Worm (Caenorhabditis elegans): ENCODE measurements around the gene ssl-1.

Gene ssl-1

ce11 chrIII:12714266-12714665, at the start of gene ssl-1:
Gene ssl-1 (plus strand): TSS chrIII:12714566.
- no peak for TF ChIP-seq gei-17 (GFP tag; optimal IDR thresholded peaks at IDR 0.05)
- no peak for TF ChIP-seq ztf-22 (GFP tag; optimal IDR thresholded peaks at IDR 0.05)
- TF ChIP-seq nhr-90 (tag; optimal IDR thresholded peaks at IDR 0.05): no peak
- no peak for TF ChIP-seq D2030.7 (GFP tag; IDR thresholded peaks at IDR 0.05)
- no peak for TF ChIP-seq dpl-1 (GFP tag; optimal IDR thresholded peaks at IDR 0.05)
- no peak for TF ChIP-seq Y53F4B.3 (GFP tag; IDR thresholded peaks at IDR 0.05)
- TF ChIP-seq F49E8.2 (tag; optimal IDR thresholded peaks at IDR 0.05; ENCODE audit: insufficient read depth): no peak
- no peak for TF ChIP-seq ceh-79 (tag; optimal IDR thresholded peaks at IDR 0.05)
- TF ChIP-seq ccch-3 (GFP tag; optimal IDR thresholded peaks at IDR 0.05): no peak

DNA sequence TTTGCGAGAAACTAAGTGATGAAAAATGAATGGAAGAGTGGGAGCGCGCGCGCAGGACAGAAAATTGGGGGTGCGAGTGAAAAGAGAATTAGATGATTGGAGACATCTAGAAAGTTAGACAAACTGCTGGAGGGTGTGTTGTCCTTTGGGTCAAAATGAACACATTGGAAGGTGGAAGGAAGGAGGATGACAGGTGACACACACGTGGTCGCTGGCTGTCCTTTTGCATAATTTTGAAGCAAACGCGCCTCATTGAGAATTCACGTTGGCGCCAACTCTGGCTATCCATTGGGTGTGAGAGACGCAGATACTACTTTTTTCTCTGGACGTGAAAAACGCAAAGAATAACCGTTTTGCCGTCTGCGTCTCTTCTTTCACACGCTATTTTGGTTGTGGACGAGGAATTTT, 48.9 kb upstream of the ssl-1 start:
- TF ChIP-seq mcd-1 (GFP tag; IDR thresholded peaks at IDR 0.05): peak; percentile 75
- peak; percentile 16 for TF ChIP-seq attf-5 (GFP tag; optimal IDR thresholded peaks at IDR 0.05)
- TF ChIP-seq hmg-1.2 (GFP tag; IDR thresholded peaks at IDR 0.05): peak; percentile 44; the same call in 1 of the 2 replicates
- 0 out of 2 replicates have a peak, but pooled peaks have one; percentile 22 for TF ChIP-seq nfyb-1 (GFP tag; IDR thresholded peaks at IDR 0.05)

- TF ChIP-seq nhr-120 (GFP tag; IDR thresholded peaks at IDR 0.05) (no peak), repo-1 (tag; optimal IDR thresholded peaks at IDR 0.05) (no peak), aptf-2 (GFP tag; conservative IDR thresholded peaks at IDR 0.05) (no peak), Y79H2A.3 (GFP tag; conservative IDR thresholded peaks at IDR 0.05) (no peak), T07F8.4 (tag; optimal IDR thresholded peaks at IDR 0.05) (no peak), snpc-1.1 (tag; optimal IDR thresholded peaks at IDR 0.05; ENCODE audit: insufficient read depth) (no peak), die-1 (tag; optimal IDR thresholded peaks at IDR 0.05) (no peak), bed-1 (GFP tag; IDR thresholded peaks at IDR 0.05) (no peak), ztf-6 (GFP tag; IDR thresholded peaks at IDR 0.05) (no peak), cebp-2 (GFP tag; IDR thresholded peaks at IDR 0.05) (no peak), F57C9.4 (tag; optimal IDR thresholded peaks at IDR 0.05) (no peak), ceh-91 (GFP tag; IDR thresholded peaks at IDR 0.05) (no peak), ama-1 (optimal IDR thresholded peaks at IDR 0.05) (no peak), ama-1 (GFP tag; optimal IDR thresholded peaks at IDR 0.05) (no peak), cebp-1 (GFP tag; IDR thresholded peaks at IDR 0.05) (no peak), cebp-1 (tag; optimal IDR thresholded peaks at IDR 0.05) (no peak), F10E7.11 (tag; optimal IDR thresholded peaks at IDR 0.05) (no peak)
These were observed 45.5 kb upstream of the ssl-1 start for ce11 chrIII:12668821-12669220.

- peak; percentile 8 for TF ChIP-seq snpc-1.3 (tag; optimal IDR thresholded peaks at IDR 0.05; ENCODE audit: insufficient read depth)
- peak; percentile 51 for TF ChIP-seq mcd-1 (GFP tag; IDR thresholded peaks at IDR 0.05)
- TF ChIP-seq ekl-4 (GFP tag; IDR thresholded peaks at IDR 0.05): no peak
- TF ChIP-seq rec-8 (tag; optimal IDR thresholded peaks at IDR 0.05): peak in 1 of 2 experiments; percentile 8
These were observed 40.9 kb upstream of the ssl-1 start, which contains the start of the genes taf-7.2 and elpc-2 for ce11 chrIII:12673382-12673970. Gene taf-7.2 (minus strand): TSS chrIII:12673423. Gene elpc-2 (plus strand): TSS chrIII:12673677.

All from whole organism, young adult.